Worm (Caenorhabditis elegans) whole organism, L3 larva: ENCODE data around the gene glb-27.
A peak's percentile ranks its signal among the peaks of the same experiment; 100 is the strongest.

Experiments used
- ZK546.5 ChIP-seq: sonication (generic microtip); optimal IDR thresholded peaks from 2 replicates; lab custom pipeline; 2017; ENCODE audit warnings: missing biosample characterization, missing genetic modification characterization
- aly-2 ChIP-seq: fragments of 150-350 bp; optimal IDR thresholded peaks from 2 replicates; lab custom pipeline; 2014; ENCODE audit warnings: missing biosample characterization, missing genetic modification characterization
- ama-1 ChIP-seq: fragments of 150-350 bp; optimal IDR thresholded peaks from 2 replicates; lab custom pipeline; 2018
- ceh-16 ChIP-seq: sonication (generic microtip); optimal IDR thresholded peaks from 2 replicates; lab custom pipeline; 2017; ENCODE audit warnings: missing biosample characterization, missing genetic modification characterization
- ceh-28 ChIP-seq: fragments of 150-350 bp; optimal IDR thresholded peaks from 2 replicates; lab custom pipeline; 2014; ENCODE audit warnings: missing biosample characterization, missing genetic modification reagents, missing genetic modification characterization
- ceh-82 ChIP-seq: fragments of 150-350 bp; optimal IDR thresholded peaks from 2 replicates; lab custom pipeline; 2014; ENCODE audit warnings: missing biosample characterization, missing genetic modification characterization
- ceh-9 ChIP-seq: sonication (generic microtip); optimal IDR thresholded peaks from 2 replicates; lab custom pipeline; 2018; ENCODE audit warnings: missing biosample characterization, missing genetic modification characterization
- egl-27 ChIP-seq: sonication (generic microtip); optimal IDR thresholded peaks from 4 replicates; lab custom pipeline; 2017; ENCODE audit warnings: missing biosample characterization, missing genetic modification reagents, missing genetic modification characterization
- egl-5 ChIP-seq: fragments of 150-350 bp; optimal IDR thresholded peaks from 2 replicates; lab custom pipeline; 2017; ENCODE audit warnings: missing biosample characterization, missing genetic modification reagents, missing genetic modification characterization, inconsistent platforms
- elt-1 ChIP-seq: fragments of 150-350 bp; optimal IDR thresholded peaks from 2 replicates; lab custom pipeline; 2014; ENCODE audit warnings: missing biosample characterization, missing genetic modification characterization
- elt-2 ChIP-seq: sonication (generic microtip); optimal IDR thresholded peaks from 2 replicates; lab custom pipeline; 2016; ENCODE audit warnings: missing genetic modification reagents, mild to moderate bottlenecking, missing genetic modification characterization, missing compliant biosample characterization
- elt-3 ChIP-seq, 3 experiments: fragments of 150-350 bp in 1 of 3; sonication (generic microtip) in 2 of 3; optimal IDR thresholded peaks; 2 replicates in 2 of 3; 4 replicates in 1 of 3; lab custom pipeline; 2014 to 2017; ENCODE audit warnings: missing biosample characterization in 3 of 3, missing genetic modification characterization in 3 of 3
- eor-1 ChIP-seq, 2 experiments: fragments of 150-350 bp; optimal IDR thresholded peaks; 2 replicates each; lab custom pipeline; 2014 to 2018; ENCODE audit warnings: missing biosample characterization in 2 of 2, missing genetic modification characterization in 2 of 2
- fkh-10 ChIP-seq: sonication (generic microtip); optimal IDR thresholded peaks from 2 replicates; lab custom pipeline; 2017; ENCODE audit warnings: missing biosample characterization, missing genetic modification reagents, missing genetic modification characterization
- fkh-2 ChIP-seq: fragments of 150-350 bp; optimal IDR thresholded peaks from 2 replicates; lab custom pipeline; 2014; ENCODE audit warnings: missing biosample characterization, missing genetic modification reagents, missing genetic modification characterization
- fos-1 ChIP-seq: fragments of 150-350 bp; optimal IDR thresholded peaks from 2 replicates; lab custom pipeline; 2014; ENCODE audit warnings: missing biosample characterization, missing genetic modification characterization
- hmg-11 ChIP-seq: sonication (generic microtip); optimal IDR thresholded peaks from 2 replicates; lab custom pipeline; 2016; ENCODE audit warnings: missing genetic modification characterization, missing compliant biosample characterization
- jun-1 ChIP-seq: fragments of 150-350 bp; optimal IDR thresholded peaks from 2 replicates; lab custom pipeline; 2014; ENCODE audit warnings: missing biosample characterization, missing genetic modification reagents, missing genetic modification characterization
- lin-15B ChIP-seq: fragments of 150-350 bp; optimal IDR thresholded peaks from 2 replicates; lab custom pipeline; 2014; ENCODE audit warnings: missing biosample characterization, missing genetic modification characterization
- lin-39 ChIP-seq: fragments of 150-350 bp; optimal IDR thresholded peaks from 2 replicates; lab custom pipeline; 2018; ENCODE audit warnings: missing biosample characterization, missing genetic modification reagents, missing genetic modification characterization
- lsy-12 ChIP-seq: sonication (generic microtip); optimal IDR thresholded peaks from 2 replicates; lab custom pipeline; 2016; ENCODE audit warnings: mild to moderate bottlenecking, missing genetic modification characterization, missing compliant biosample characterization
- mdl-1 ChIP-seq: fragments of 150-350 bp; optimal IDR thresholded peaks from 2 replicates; lab custom pipeline; 2014; ENCODE audit warnings: missing biosample characterization, missing genetic modification characterization
- mml-1 ChIP-seq: fragments of 150-350 bp; sonication (generic microtip); optimal IDR thresholded peaks from 3 replicates; lab custom pipeline; 2014; ENCODE audit warnings: missing biosample characterization, missing genetic modification characterization
- nfya-1 ChIP-seq: sonication (generic microtip); optimal IDR thresholded peaks from 2 replicates; lab custom pipeline; 2017; ENCODE audit warnings: missing genetic modification characterization, mild to moderate bottlenecking, missing compliant biosample characterization, antibody characterized with exemption, moderate library complexity; ENCODE audit not compliant: insufficient read depth
- nhr-11 ChIP-seq: fragments of 150-350 bp; optimal IDR thresholded peaks from 2 replicates; lab custom pipeline; 2014; ENCODE audit warnings: missing biosample characterization, missing genetic modification characterization
- nhr-12 ChIP-seq: fragments of 150-350 bp; optimal IDR thresholded peaks from 2 replicates; lab custom pipeline; 2014; ENCODE audit warnings: missing biosample characterization, missing genetic modification characterization
- nhr-23 ChIP-seq: fragments of 150-350 bp; optimal IDR thresholded peaks from 2 replicates; lab custom pipeline; 2014; ENCODE audit warnings: missing biosample characterization, missing genetic modification reagents, missing genetic modification characterization
- nhr-237 ChIP-seq: fragments of 150-350 bp; optimal IDR thresholded peaks from 2 replicates; lab custom pipeline; 2014; ENCODE audit warnings: missing biosample characterization, missing genetic modification characterization
- nhr-25 ChIP-seq: sonication (generic microtip); optimal IDR thresholded peaks from 2 replicates; lab custom pipeline; 2017; ENCODE audit warnings: missing biosample characterization, missing genetic modification characterization
- nhr-28 ChIP-seq: fragments of 150-350 bp; optimal IDR thresholded peaks from 2 replicates; lab custom pipeline; 2014; ENCODE audit warnings: missing biosample characterization, missing genetic modification characterization
- nhr-43 ChIP-seq: sonication (generic microtip); optimal IDR thresholded peaks from 2 replicates; lab custom pipeline; 2016; ENCODE audit warnings: mild to moderate bottlenecking, missing genetic modification characterization, missing compliant biosample characterization; ENCODE audit not compliant: poor library complexity, severe bottlenecking
- nhr-67 ChIP-seq: fragments of 150-350 bp; optimal IDR thresholded peaks from 2 replicates; lab custom pipeline; 2014; ENCODE audit warnings: missing biosample characterization, missing genetic modification characterization
- nhr-77 ChIP-seq: fragments of 150-350 bp; optimal IDR thresholded peaks from 2 replicates; lab custom pipeline; 2014; ENCODE audit warnings: missing biosample characterization, missing genetic modification characterization
- pha-4 ChIP-seq: fragments of 150-350 bp; optimal IDR thresholded peaks from 2 replicates; lab custom pipeline; 2014; ENCODE audit warnings: missing biosample characterization, missing genetic modification reagents, missing genetic modification characterization
- pqm-1 ChIP-seq: fragments of 150-350 bp; optimal IDR thresholded peaks from 2 replicates; lab custom pipeline; 2017; ENCODE audit warnings: missing biosample characterization, missing genetic modification characterization, inconsistent platforms
- skn-1 ChIP-seq: fragments of 150-350 bp; optimal IDR thresholded peaks from 2 replicates; lab custom pipeline; 2014; ENCODE audit warnings: missing biosample characterization, missing genetic modification characterization
- snpc-4 ChIP-seq: fragments of 150-350 bp; optimal IDR thresholded peaks from 2 replicates; lab custom pipeline; 2014; ENCODE audit warnings: missing biosample characterization, missing genetic modification characterization
- tbx-2 ChIP-seq: sonication (generic microtip); optimal IDR thresholded peaks from 2 replicates; lab custom pipeline; 2016; ENCODE audit warnings: mild to moderate bottlenecking, missing genetic modification characterization, missing compliant biosample characterization
- unc-39 ChIP-seq: sonication (generic microtip); optimal IDR thresholded peaks from 4 replicates; lab custom pipeline; 2017; ENCODE audit warnings: missing biosample characterization, missing genetic modification characterization
- unc-62 ChIP-seq: fragments of 150-350 bp; sonication (generic microtip); optimal IDR thresholded peaks from 4 replicates; lab custom pipeline; 2014; ENCODE audit warnings: missing biosample characterization, missing genetic modification reagents, missing genetic modification characterization
- zag-1 ChIP-seq: fragments of 150-350 bp; optimal IDR thresholded peaks from 2 replicates; lab custom pipeline; 2014; ENCODE audit warnings: missing biosample characterization, missing genetic modification characterization
- ztf-11 ChIP-seq: fragments of 150-350 bp; optimal IDR thresholded peaks from 2 replicates; lab custom pipeline; 2014; ENCODE audit warnings: missing biosample characterization, missing genetic modification characterization
- ztf-4 ChIP-seq: fragments of 150-350 bp; optimal IDR thresholded peaks from 2 replicates; lab custom pipeline; 2014; ENCODE audit warnings: missing biosample characterization, missing genetic modification characterization

glb-27 gene

DNA sequence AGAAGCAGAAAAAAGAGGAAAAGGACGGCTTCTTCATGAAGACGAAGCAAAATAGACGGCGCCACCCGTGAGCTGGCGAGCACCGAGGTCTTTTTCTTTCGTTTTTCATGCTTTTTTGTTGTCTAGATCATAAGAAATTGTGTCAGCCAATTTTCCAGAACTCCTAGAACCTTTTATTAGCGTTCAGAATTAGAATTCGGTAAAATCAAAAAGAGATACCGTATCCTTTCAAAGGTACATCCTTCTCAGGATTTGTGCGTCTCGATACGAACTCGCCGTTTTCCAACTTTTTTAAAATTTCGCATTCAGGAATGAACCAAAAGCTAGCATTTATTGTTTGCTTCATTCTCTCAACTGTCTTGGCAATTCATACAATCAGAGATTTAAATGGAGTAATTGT lies 17.0 kb upstream of the glb-27 start, which contains the start of gene F54C9.7:
Gene F54C9.7, plus strand, starts transcription at position 301 of the 400 bp plus-strand sequence.
- TF ChIP-seq pqm-1 (tag; lab: Kevin White, UChicago) = no peak
- TF ChIP-seq fkh-2 = no peak
- no peak for TF ChIP-seq nhr-77 (tag; lab: Kevin White, UChicago)
- no peak for TF ChIP-seq nhr-25 (tag; lab: Kevin White, UChicago)
- TF ChIP-seq pha-4 (tag; lab: Kevin White, UChicago) = no peak
- TF ChIP-seq ceh-9 = no peak
- no peak for TF ChIP-seq tbx-2 (tag; lab: Kevin White, UChicago)
- no peak for TF ChIP-seq nhr-11 (tag; lab: Kevin White, UChicago)
- TF ChIP-seq ceh-82 (tag; lab: Kevin White, UChicago) = no peak
- no peak for TF ChIP-seq egl-27 (tag; lab: Kevin White, UChicago)

DNA sequence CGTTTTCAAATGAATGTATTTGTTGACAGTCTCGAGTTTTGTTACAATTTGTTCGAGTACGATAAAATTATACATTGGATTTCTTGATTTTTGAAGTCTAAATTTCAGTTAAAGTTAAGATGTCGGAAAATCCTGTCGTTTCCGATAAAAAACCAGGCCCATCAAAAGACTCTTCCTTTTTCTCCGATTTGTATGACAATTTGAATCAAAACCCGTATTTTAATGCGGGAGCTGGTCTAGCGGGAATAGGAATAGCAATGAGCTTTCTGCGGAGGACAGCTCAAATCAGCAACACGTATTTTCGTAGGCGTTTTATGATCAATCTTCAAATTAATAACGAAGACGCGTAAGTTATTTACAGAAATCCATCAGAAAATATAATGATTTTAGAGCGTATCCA lies 14.9 kb upstream of the glb-27 start, which contains the start of gene bcs-1:
Gene bcs-1, plus strand, starts transcription at position 109 of the 400 bp plus-strand sequence.
- no peak for TF ChIP-seq lin-15B (tag; lab: Kevin White, UChicago)
- no peak for TF ChIP-seq snpc-4 (tag; lab: Kevin White, UChicago)
- TF ChIP-seq ceh-28 (tag; lab: Kevin White, UChicago) = no peak
- TF ChIP-seq pqm-1 (tag; lab: Kevin White, UChicago) = no peak
- no peak for TF ChIP-seq ceh-16 (tag; lab: Kevin White, UChicago)
- no peak for TF ChIP-seq unc-39
- TF ChIP-seq nhr-28 (tag; lab: Kevin White, UChicago) = no peak
- TF ChIP-seq unc-62 (GFP tag; lab: Kevin White, UChicago) = no peak
- TF ChIP-seq aly-2 = no peak
- TF ChIP-seq nfya-1 (tag; lab: Kevin White, UChicago) = no peak
- no peak for TF ChIP-seq nhr-77 (tag; lab: Kevin White, UChicago)
- no peak for TF ChIP-seq pha-4 (tag; lab: Kevin White, UChicago)
- TF ChIP-seq mml-1 (tag; lab: Kevin White, UChicago) = no peak
- TF ChIP-seq elt-1 (tag; lab: Kevin White, UChicago) = no peak
- TF ChIP-seq nhr-43 = no peak
- TF ChIP-seq hmg-11 (tag; lab: Kevin White, UChicago) = no peak
- TF ChIP-seq egl-5 (tag; lab: Kevin White, UChicago) = no peak
- TF ChIP-seq lsy-12 (tag; lab: Kevin White, UChicago) = no peak
- TF ChIP-seq ceh-9 = no peak
- no peak for TF ChIP-seq elt-2

DNA sequence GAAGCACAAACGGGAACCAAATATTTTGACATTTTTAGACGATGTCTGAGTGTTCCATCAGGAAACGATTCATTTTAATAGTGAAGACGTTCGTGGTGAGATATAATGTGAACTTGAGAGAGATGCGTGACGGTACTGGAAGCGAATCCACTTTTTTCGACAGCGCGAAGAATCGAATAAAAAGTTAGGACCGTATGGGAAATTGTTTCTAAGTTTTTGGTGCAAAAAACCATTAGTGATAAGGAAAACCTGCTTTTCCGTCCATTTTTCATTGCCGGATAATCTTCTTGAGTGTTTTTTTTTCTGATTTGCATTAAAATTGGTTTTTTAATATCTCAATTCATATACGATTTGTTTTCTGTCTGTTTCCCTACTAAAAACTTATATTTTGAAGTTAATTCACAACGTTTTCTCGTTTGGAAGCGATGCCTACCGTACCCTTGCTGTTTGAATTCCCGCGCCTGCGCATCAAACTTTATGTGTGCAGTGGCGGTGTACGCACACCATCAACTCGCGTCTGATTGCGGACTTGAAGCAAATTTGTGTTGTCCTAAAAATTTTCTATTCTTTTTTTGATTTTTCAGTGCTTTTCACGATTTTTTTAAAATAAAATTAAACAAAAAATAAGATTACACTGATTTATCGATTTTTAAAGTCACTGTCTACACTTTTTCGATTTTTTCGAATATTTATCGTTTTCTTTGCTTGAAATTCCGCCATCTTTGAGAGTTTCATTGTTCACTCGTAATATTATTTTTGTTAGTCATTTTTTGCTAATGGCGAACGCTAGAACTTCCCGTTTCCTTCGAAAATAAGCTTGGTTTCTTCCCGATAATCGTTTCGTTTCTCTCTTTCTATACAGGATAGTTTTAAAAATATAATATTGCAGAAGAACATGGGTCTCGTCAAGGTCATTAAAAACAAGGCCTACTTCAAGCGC lies 13.2 kb upstream of the glb-27 start, which contains the start of the genes col-38 and rpl-5:
Gene col-38, minus strand, starts transcription at position 51 of the 940 bp plus-strand sequence.
Gene rpl-5, plus strand, starts transcription at position 890 of the 940 bp plus-strand sequence.
- no peak for TF ChIP-seq zag-1 (tag; lab: Kevin White, UChicago)
- peak; percentile 73 for TF ChIP-seq nhr-11 (tag; lab: Kevin White, UChicago)
- TF ChIP-seq pha-4 (tag; lab: Kevin White, UChicago) = peak; percentile 99
- TF ChIP-seq nfya-1 (tag; lab: Kevin White, UChicago) = peak; percentile 97
- TF ChIP-seq tbx-2 (tag; lab: Kevin White, UChicago) = peak; percentile 38
- peak; percentile 72 for TF ChIP-seq elt-2
- peak; percentile 84 for TF ChIP-seq ZK546.5
- TF ChIP-seq mdl-1 (tag; lab: Kevin White, UChicago) = no peak
- TF ChIP-seq skn-1 (tag; lab: Kevin White, UChicago) = peak; percentile 78
- TF ChIP-seq unc-62 (GFP tag; lab: Kevin White, UChicago) = peak; percentile 28
- no peak for TF ChIP-seq mml-1 (tag; lab: Kevin White, UChicago)
- peak; percentile 2 for TF ChIP-seq ztf-4
- TF ChIP-seq lin-15B (tag; lab: Kevin White, UChicago) = peak; percentile 97
- TF ChIP-seq nhr-25 (tag; lab: Kevin White, UChicago) = peak; percentile 94
- TF ChIP-seq ceh-28 (tag; lab: Kevin White, UChicago) = peak; percentile 64
- TF ChIP-seq nhr-23 (tag; lab: Kevin White, UChicago) = peak; percentile 96
- TF ChIP-seq ceh-82 (tag; lab: Kevin White, UChicago) = no peak
- TF ChIP-seq elt-1 (tag; lab: Kevin White, UChicago) = peak; percentile 23
- TF ChIP-seq lsy-12 (tag; lab: Kevin White, UChicago) = peak; percentile 77
- peak; percentile 7 for TF ChIP-seq ama-1 (lab: Kevin White, UChicago)
- TF ChIP-seq nhr-67 (tag; lab: Kevin White, UChicago) = no peak
- no peak for TF ChIP-seq fkh-2
- peak; percentile 87 for TF ChIP-seq egl-5 (tag; lab: Kevin White, UChicago)
- TF ChIP-seq fkh-10 = peak; percentile 83
- TF ChIP-seq nhr-12 = no peak
- TF ChIP-seq ztf-11 (tag; lab: Kevin White, UChicago) = no peak
- no peak for TF ChIP-seq eor-1 (tag; optimal IDR thresholded peaks at IDR 0.05; lab: Kevin White, UChicago)
- TF ChIP-seq ceh-9 = no peak
- TF ChIP-seq snpc-4 (tag; lab: Kevin White, UChicago) = peak; percentile 78
- TF ChIP-seq nhr-77 (tag; lab: Kevin White, UChicago) = no peak
- TF ChIP-seq nhr-237 (tag; lab: Kevin White, UChicago) = no peak
- no peak for TF ChIP-seq elt-3 (tag; optimal IDR thresholded peaks at IDR 0.05; lab: Kevin White, UChicago)
- peak; percentile 93 for TF ChIP-seq lin-39 (tag; lab: Kevin White, UChicago)
- no peak for TF ChIP-seq aly-2
- TF ChIP-seq fos-1 (tag; lab: Kevin White, UChicago) = no peak
- TF ChIP-seq pqm-1 (tag; lab: Kevin White, UChicago) = peak; percentile 51
- peak; percentile 63 for TF ChIP-seq hmg-11 (tag; lab: Kevin White, UChicago)
- peak; percentile 66 for TF ChIP-seq nhr-43
- TF ChIP-seq jun-1 (tag; lab: Kevin White, UChicago) = peak; percentile 66
